Worm (Caenorhabditis elegans) whole organism, early embryonic: ENCODE data around the gene sdhb-1.

Source experiments
- B0310.2 ChIP-seq: sonication (generic microtip); optimal IDR thresholded peaks from 2 replicates; lab custom pipeline; 2016; ENCODE audit warnings: mild to moderate bottlenecking, missing genetic modification characterization, missing compliant biosample characterization
- F13C5.2 ChIP-seq: sonication (generic microtip); optimal IDR thresholded peaks from 2 replicates; lab custom pipeline; 2017; ENCODE audit warnings: mild to moderate bottlenecking, missing genetic modification characterization, inconsistent platforms, missing compliant biosample characterization
- aly-1 ChIP-seq: sonication (generic microtip); optimal IDR thresholded peaks from 2 replicates; lab custom pipeline; 2016; ENCODE audit warnings: missing genetic modification characterization, missing compliant biosample characterization
- ama-1 ChIP-seq: fragments of 150-350 bp; optimal IDR thresholded peaks from 2 replicates; lab custom pipeline; 2014
- ceh-13 ChIP-seq: fragments of 200-800 bp; sonication (Bioruptor generic); optimal IDR thresholded peaks from 2 replicates; lab custom pipeline; 2018; ENCODE audit warnings: mild to moderate bottlenecking, missing genetic modification characterization, missing compliant biosample characterization
- ceh-36 ChIP-seq: sonication (generic microtip); optimal IDR thresholded peaks from 2 replicates; lab custom pipeline; 2016; ENCODE audit warnings: missing genetic modification characterization, inconsistent platforms, missing compliant biosample characterization
- ets-7 ChIP-seq: sonication (generic microtip); optimal IDR thresholded peaks from 2 replicates; lab custom pipeline; 2016; ENCODE audit warnings: missing genotype, missing genetic modification characterization, missing compliant biosample characterization
- flt-1 ChIP-seq: fragments of 200-800 bp; sonication (Bioruptor generic); IDR thresholded peaks from 2 replicates; pipeline ENCODE4 v1.3.6; 2022; ENCODE audit warnings: missing genetic modification characterization, missing compliant biosample characterization
- hmbx-1 ChIP-seq: sonication (generic microtip); optimal IDR thresholded peaks from 2 replicates; lab custom pipeline; 2016; ENCODE audit warnings: mild to moderate bottlenecking, missing genetic modification characterization, missing compliant biosample characterization
- hmg-4 ChIP-seq: fragments of 200-800 bp; sonication (Bioruptor generic); optimal IDR thresholded peaks from 2 replicates; lab custom pipeline; 2018; ENCODE audit warnings: mild to moderate bottlenecking, missing genetic modification characterization, missing compliant biosample characterization
- hnd-1 ChIP-seq: sonication (generic microtip); optimal IDR thresholded peaks from 2 replicates; lab custom pipeline; 2016; ENCODE audit warnings: missing genetic modification characterization, missing compliant biosample characterization
- pes-1 ChIP-seq: fragments of 200-800 bp; sonication (Bioruptor generic); IDR thresholded peaks from 2 replicates; pipeline ENCODE4 v1.3.6; 2022; ENCODE audit warnings: missing genetic modification reagents, missing genetic modification characterization, missing compliant biosample characterization
- scrt-1 ChIP-seq: fragments of 200-800 bp; sonication (Bioruptor generic); IDR thresholded peaks from 2 replicates; pipeline ENCODE4 v1.3.6; 2022; ENCODE audit warnings: missing genetic modification characterization, missing compliant biosample characterization
- sea-1 ChIP-seq: fragments of 200-800 bp; sonication (Bioruptor generic); conservative IDR thresholded peaks from 2 replicates; pipeline ENCODE4 v1.3.6; 2022; ENCODE audit warnings: missing genetic modification characterization, missing compliant biosample characterization
- tbx-11 ChIP-seq: fragments of 200-800 bp; sonication (Bioruptor generic); IDR thresholded peaks from 2 replicates; pipeline ENCODE4 v1.3.6; 2022; ENCODE audit warnings: missing genetic modification characterization, missing compliant biosample characterization
- tbx-37 ChIP-seq: fragments of 200-800 bp; sonication (Bioruptor generic); conservative IDR thresholded peaks from 2 replicates; pipeline ENCODE4 v1.3.6; 2022; ENCODE audit warnings: missing genetic modification reagents, missing genetic modification characterization, missing compliant biosample characterization
- tra-4 ChIP-seq: sonication (generic microtip); optimal IDR thresholded peaks from 2 replicates; lab custom pipeline; 2017; ENCODE audit warnings: missing genetic modification characterization, missing compliant biosample characterization

sdhb-1 gene

DNA sequence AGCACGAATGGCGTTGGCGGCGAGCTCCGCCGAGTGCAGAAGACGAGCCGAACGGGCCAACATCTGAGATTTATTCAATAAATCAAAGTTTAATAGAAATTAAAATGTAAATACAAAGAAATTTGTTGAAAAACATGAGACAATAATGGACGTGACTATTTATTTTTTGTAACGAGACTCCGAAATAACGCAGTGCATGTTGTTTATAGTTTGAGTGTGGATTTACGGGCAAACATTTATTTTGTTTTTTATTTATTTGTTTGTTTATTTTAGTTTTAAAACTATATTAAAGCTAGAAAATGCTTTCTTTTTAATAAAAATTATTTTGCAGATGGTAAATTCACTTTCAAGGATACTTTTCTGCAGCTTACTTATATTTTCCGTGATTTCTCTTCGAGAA, at the start of gene sdhb-1, which contains the start of gene cup-15:
Gene sdhb-1, minus strand, starts transcription at position 63 of the 400 bp plus-strand sequence.
Gene cup-15, plus strand, starts transcription at position 332 of the 400 bp plus-strand sequence.
- TF ChIP-seq tra-4 (no peak), hnd-1 (tag; lab: Kevin White, UChicago) (no peak), ets-7 (no peak), pes-1 (GFP tag; lab: Robert Waterston, UW) (no peak), ceh-13 (GFP tag; lab: Kevin White, UChicago) (no peak), sea-1 (GFP tag; lab: Robert Waterston, UW) (no peak), B0310.2 (tag; lab: Kevin White, UChicago) (no peak), aly-1 (tag; lab: Kevin White, UChicago) (no peak), hmg-4 (no peak), tbx-37 (GFP tag; lab: Robert Waterston, UW) (no peak), scrt-1 (no peak), F13C5.2 (tag; lab: Kevin White, UChicago) (no peak), ama-1 (lab: Kevin White, UChicago) (no peak), hmbx-1 (tag; lab: Kevin White, UChicago) (no peak), ceh-36 (tag; lab: Kevin White, UChicago) (no peak), tbx-11 (GFP tag; lab: Robert Waterston, UW) (no peak), flt-1 (no peak)

DNA sequence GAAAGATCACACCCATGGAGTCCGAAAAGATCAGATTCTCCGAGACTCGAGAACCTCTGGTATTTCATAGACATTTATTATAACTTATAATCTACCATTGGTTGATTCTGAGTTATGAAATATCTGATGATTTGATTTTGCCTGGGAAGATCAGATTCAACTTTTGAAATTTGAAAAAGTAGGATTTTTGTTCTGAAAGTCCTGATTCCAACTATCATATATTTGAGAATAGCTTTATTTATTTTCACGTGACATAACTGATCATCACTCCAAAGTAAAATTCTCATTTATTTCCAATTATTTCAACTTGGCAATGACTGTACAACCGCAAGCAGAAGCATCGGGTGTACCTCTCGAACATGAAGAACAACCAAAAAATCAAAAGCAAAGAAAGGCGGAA, 47.2 kb upstream of the sdhb-1 start, which contains the start of gene Y51B9A.7:
Gene Y51B9A.7, plus strand, starts transcription at position 301 of the 400 bp plus-strand sequence.
- TF ChIP-seq tra-4, result no peak
- TF ChIP-seq pes-1 (GFP tag; lab: Robert Waterston, UW), result no peak

ce11 chrII:9398370-9398901, 45.9 kb upstream of the sdhb-1 start, which contains the start of the genes Y51B9A.14 and Y51B9A.8:
Gene Y51B9A.14, minus strand, starts transcription at chrII:9398470.
Gene Y51B9A.8, plus strand, starts transcription at chrII:9398851.
- no peak for TF ChIP-seq hnd-1 (tag; lab: Kevin White, UChicago)
- TF ChIP-seq flt-1, result no peak
- no peak for TF ChIP-seq ama-1 (lab: Kevin White, UChicago)
- no peak for TF ChIP-seq F13C5.2 (tag; lab: Kevin White, UChicago)
- TF ChIP-seq hmbx-1 (tag; lab: Kevin White, UChicago), result no peak
- TF ChIP-seq B0310.2 (tag; lab: Kevin White, UChicago), result no peak
- TF ChIP-seq sea-1 (GFP tag; lab: Robert Waterston, UW), result no peak
- TF ChIP-seq aly-1 (tag; lab: Kevin White, UChicago), result no peak
- no peak for TF ChIP-seq ets-7
- no peak for TF ChIP-seq tbx-11 (GFP tag; lab: Robert Waterston, UW)
- TF ChIP-seq tra-4, result no peak
- TF ChIP-seq hmg-4, result no peak
- TF ChIP-seq tbx-37 (GFP tag; lab: Robert Waterston, UW), result no peak
- no peak for TF ChIP-seq ceh-36 (tag; lab: Kevin White, UChicago)
- no peak for TF ChIP-seq pes-1 (GFP tag; lab: Robert Waterston, UW)
- no peak for TF ChIP-seq scrt-1
- no peak for TF ChIP-seq ceh-13 (GFP tag; lab: Kevin White, UChicago)

ce11 chrII:9397496-9397895, 45.0 kb upstream of the sdhb-1 start, which contains the start of gene Y51B9A.9:
Gene Y51B9A.9, minus strand, starts transcription at chrII:9397596.
- TF ChIP-seq ceh-13 (GFP tag; lab: Kevin White, UChicago) (no peak), hmbx-1 (tag; lab: Kevin White, UChicago) (no peak), tbx-37 (GFP tag; lab: Robert Waterston, UW) (no peak), flt-1 (no peak), ets-7 (no peak), hmg-4 (no peak), ama-1 (lab: Kevin White, UChicago) (no peak), tra-4 (no peak), scrt-1 (no peak), tbx-11 (GFP tag; lab: Robert Waterston, UW) (no peak), sea-1 (GFP tag; lab: Robert Waterston, UW) (no peak), hnd-1 (tag; lab: Kevin White, UChicago) (no peak)

- TF ChIP-seq sea-1 (GFP tag; lab: Robert Waterston, UW), result no peak
- no peak for TF ChIP-seq ceh-13 (GFP tag; lab: Kevin White, UChicago)
These were observed 40.2 kb upstream of the sdhb-1 start, which contains the start of gene lido-17 for ce11 chrII:9392724-9393123. Gene lido-17, minus strand, starts transcription at chrII:9392824.

- TF ChIP-seq aly-1 (tag; lab: Kevin White, UChicago) (no peak), B0310.2 (tag; lab: Kevin White, UChicago) (no peak), sea-1 (GFP tag; lab: Robert Waterston, UW) (no peak)
These were observed 32.7 kb upstream of the sdhb-1 start, which contains the start of gene C06C3.7 for ce11 chrII:9385241-9385640. Gene C06C3.7, plus strand, starts transcription at chrII:9385541.

ce11 chrII:9379796-9380195, 27.3 kb upstream of the sdhb-1 start, which contains the start of gene srh-48:
Gene srh-48, plus strand, starts transcription at chrII:9380096.
- TF ChIP-seq hnd-1 (tag; lab: Kevin White, UChicago) (no peak), flt-1 (no peak), tbx-11 (GFP tag; lab: Robert Waterston, UW) (no peak), ama-1 (lab: Kevin White, UChicago) (no peak), scrt-1 (no peak), ceh-36 (tag; lab: Kevin White, UChicago) (no peak), B0310.2 (tag; lab: Kevin White, UChicago) (no peak), sea-1 (GFP tag; lab: Robert Waterston, UW) (no peak)

DNA sequence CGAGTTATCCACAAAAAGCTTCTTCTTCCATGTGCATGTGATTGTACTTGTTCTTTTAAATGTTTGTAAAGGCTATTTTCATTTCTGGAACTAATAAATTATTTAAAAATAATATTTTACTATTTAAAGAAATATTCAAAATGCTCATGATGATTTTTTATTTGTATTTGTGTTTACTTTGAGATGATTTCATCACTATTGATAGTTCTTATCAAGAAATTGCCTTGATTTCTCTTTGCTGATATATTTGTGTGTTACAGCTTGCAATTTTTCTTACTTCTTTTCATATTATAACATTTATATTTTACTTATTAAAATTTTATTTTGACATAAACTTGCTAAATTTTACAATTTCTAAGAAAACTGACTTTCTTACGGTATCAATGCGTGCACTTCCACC, 25.6 kb upstream of the sdhb-1 start:
- no peak for TF ChIP-seq ceh-36 (tag; lab: Kevin White, UChicago)
- TF ChIP-seq hmg-4, result no peak
- TF ChIP-seq scrt-1, result no peak
- TF ChIP-seq tbx-37 (GFP tag; lab: Robert Waterston, UW), result no peak
- TF ChIP-seq ama-1 (lab: Kevin White, UChicago), result no peak
- no peak for TF ChIP-seq pes-1 (GFP tag; lab: Robert Waterston, UW)
- no peak for TF ChIP-seq F13C5.2 (tag; lab: Kevin White, UChicago)
- TF ChIP-seq aly-1 (tag; lab: Kevin White, UChicago), result no peak
- no peak for TF ChIP-seq hnd-1 (tag; lab: Kevin White, UChicago)
- no peak for TF ChIP-seq flt-1
